Fruit fly (Drosophila melanogaster): ENCODE results near the gene poe.
A peak's percentile ranks its signal among the peaks of the same experiment; 100 is the strongest.

The poe gene

dm6 chr2L:8071112-8071976 is at the start of gene poe (continued):
- no peak for TF ChIP-seq B-H2 (GFP tag; optimal IDR thresholded peaks at IDR 0.05)
- no peak for TF ChIP-seq Optix (GFP tag; IDR thresholded peaks at IDR 0.05)
- no peak for TF ChIP-seq Stat92E (GFP tag; optimal IDR thresholded peaks at IDR 0.05)
- TF ChIP-seq Hmr (GFP tag; optimal IDR thresholded peaks at IDR 0.05), result no peak
- no peak for TF ChIP-seq CG10565 (GFP tag; optimal IDR thresholded peaks at IDR 0.05)
- TF ChIP-seq slbo (GFP tag; IDR thresholded peaks at IDR 0.05), result peak; percentile 59
- peak; percentile 99 for TF ChIP-seq sqz (GFP tag; optimal IDR thresholded peaks at IDR 0.05)
- 0 out of 2 replicates have a peak, but pooled peaks have one; percentile 38 for TF ChIP-seq bbx (GFP tag; IDR thresholded peaks at IDR 0.05; ENCODE audit: partially characterized antibody)
- peak; percentile 56; the same call in 1 of the 3 replicates for TF ChIP-seq ci (GFP tag; IDR thresholded peaks at IDR 0.05)
- peak; percentile 47 for TF ChIP-seq CG30403 (GFP tag; optimal IDR thresholded peaks at IDR 0.05)
- no peak for TF ChIP-seq CG17568 (GFP tag; optimal IDR thresholded peaks at IDR 0.05)
- no peak for TF ChIP-seq CG15269 (tag; optimal IDR thresholded peaks at IDR 0.05)
- peak; percentile 35; the same call in 1 of the 2 replicates for TF ChIP-seq NFAT (GFP tag; IDR thresholded peaks at IDR 0.05)
- TF ChIP-seq z (GFP tag; IDR thresholded peaks at IDR 0.05), result no peak
- TF ChIP-seq Opbp (GFP tag; IDR thresholded peaks at IDR 0.05; ENCODE audit: partially characterized antibody), result peak; percentile 6; the same call in 1 of the 3 replicates
- TF ChIP-seq Kr (GFP tag; optimal IDR thresholded peaks at IDR 0.05), result no peak
- peak; percentile 38 for TF ChIP-seq cwo (GFP tag; optimal IDR thresholded peaks at IDR 0.05)
- no peak for TF ChIP-seq ham (GFP tag; IDR thresholded peaks at IDR 0.05)
- no peak for TF ChIP-seq Sry-δ (GFP tag; optimal IDR thresholded peaks at IDR 0.05)
- peak; percentile 39; the same call in 1 of the 3 replicates for TF ChIP-seq Aef1 (GFP tag; IDR thresholded peaks at IDR 0.05)
- TF ChIP-seq row (GFP tag; IDR thresholded peaks at IDR 0.05), result peak; percentile 83
- no peak for TF ChIP-seq CG5245 (GFP tag; optimal IDR thresholded peaks at IDR 0.05)
- TF ChIP-seq CG13894 (tag; optimal IDR thresholded peaks at IDR 0.05), result no peak
- peak; percentile 67 for TF ChIP-seq CG31224 (GFP tag; IDR thresholded peaks at IDR 0.05)
- peak in 1 of 2 experiments; percentile 35 for TF ChIP-seq bsh (GFP tag; optimal IDR thresholded peaks at IDR 0.05)
- TF ChIP-seq Taf1 (GFP tag; IDR thresholded peaks at IDR 0.05), result 0 out of 2 replicates have a peak, but pooled peaks have one; percentile 21
- TF ChIP-seq CG11696 (GFP tag; IDR thresholded peaks at IDR 0.05), result 0 out of 2 replicates have a peak, but pooled peaks have one; percentile 12
- TF ChIP-seq onecut (GFP tag; IDR thresholded peaks at IDR 0.05), result no peak
- peak; percentile 64 for TF ChIP-seq Drgx (GFP tag; IDR thresholded peaks at IDR 0.05)
- peak; percentile 77 for TF ChIP-seq zen (tag; optimal IDR thresholded peaks at IDR 0.05)
- TF ChIP-seq CG10267 (tag; optimal IDR thresholded peaks at IDR 0.05), result peak; percentile 74
- peak; percentile 65 for TF ChIP-seq stwl (tag; optimal IDR thresholded peaks at IDR 0.05)
- TF ChIP-seq CG4328 (GFP tag; optimal IDR thresholded peaks at IDR 0.05), result no peak
- TF ChIP-seq CG43689 (GFP tag; IDR thresholded peaks at IDR 0.05), result no peak
- TF ChIP-seq HLH3B (GFP tag; IDR thresholded peaks at IDR 0.05), result 0 out of 2 replicates have a peak, but pooled peaks have one; percentile 44
- TF ChIP-seq kay (GFP tag; optimal IDR thresholded peaks at IDR 0.05), result peak; percentile 15
- peak; percentile 74 for TF ChIP-seq Ptx1 (GFP tag; IDR thresholded peaks at IDR 0.05)
- peak; percentile 70 for TF ChIP-seq E2f1 (GFP tag; IDR thresholded peaks at IDR 0.05)
- TF ChIP-seq chn (GFP tag; optimal IDR thresholded peaks at IDR 0.05), result no peak
- TF ChIP-seq amos (GFP tag; IDR thresholded peaks at IDR 0.05; ENCODE audit: partially characterized antibody), result peak; percentile 23; the same call in 1 of the 2 replicates
- no peak for TF ChIP-seq bab2 (GFP tag; optimal IDR thresholded peaks at IDR 0.05)
- TF ChIP-seq dysf (GFP tag; IDR thresholded peaks at IDR 0.05), result peak; percentile 56; the same call in 1 of the 3 replicates
- peak; percentile 29 for TF ChIP-seq CG6765 (GFP tag; optimal IDR thresholded peaks at IDR 0.05)
- no peak for TF ChIP-seq CG7372 (GFP tag; IDR thresholded peaks at IDR 0.05)
- no peak for TF ChIP-seq p53 (GFP tag; optimal IDR thresholded peaks at IDR 0.05)
- TF ChIP-seq Ets65A (GFP tag), result peak; percentile 45
- TF ChIP-seq Side (GFP tag; optimal IDR thresholded peaks at IDR 0.05), result no peak
- peak; percentile 19 for TF ChIP-seq CG1233 (GFP tag; optimal IDR thresholded peaks at IDR 0.05)
- TF ChIP-seq CG8765 (GFP tag; IDR thresholded peaks at IDR 0.05), result no peak
